Worm (Caenorhabditis elegans): ENCODE results near the gene Y51H4A.25.

Y51H4A.25 gene

DNA sequence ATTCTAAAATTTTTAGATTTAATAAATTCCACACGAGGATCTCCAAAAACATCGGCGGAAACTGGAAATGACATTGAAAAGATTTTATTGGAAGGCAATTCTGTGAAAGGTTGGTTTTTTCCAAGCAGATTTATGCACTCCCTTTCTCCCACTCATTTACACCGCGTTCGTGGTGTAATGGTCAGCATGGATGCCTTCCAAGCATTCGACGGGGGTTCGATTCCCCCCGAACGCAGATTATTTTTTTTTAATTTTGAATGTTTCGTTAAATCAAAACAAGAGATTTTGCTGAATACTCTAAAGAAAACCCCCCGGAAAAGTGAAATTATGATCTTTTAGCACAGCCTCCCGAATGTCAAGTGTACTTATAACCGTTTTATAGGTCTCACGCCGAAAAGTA is 39.8 kb downstream of the Y51H4A.25 start (continued):
- TF ChIP-seq nhr-179 (tag; optimal IDR thresholded peaks at IDR 0.05) = peak; percentile 6
- no peak for TF ChIP-seq hmg-20 (GFP tag; IDR thresholded peaks at IDR 0.05)
- TF ChIP-seq akir-1 (GFP tag; optimal IDR thresholded peaks at IDR 0.05) = no peak
- peak; percentile 58 for TF ChIP-seq madf-10 (tag; optimal IDR thresholded peaks at IDR 0.05)
- TF ChIP-seq nfyb-1 (GFP tag; IDR thresholded peaks at IDR 0.05) = no peak
- TF ChIP-seq F52B5.7 (tag; optimal IDR thresholded peaks at IDR 0.05) = peak; percentile 52
- TF ChIP-seq madf-6 (GFP tag; IDR thresholded peaks at IDR 0.05) = no peak
- no peak for TF ChIP-seq atf-7 (tag; optimal IDR thresholded peaks at IDR 0.05)
- no peak for TF ChIP-seq ztf-26 (tag; optimal IDR thresholded peaks at IDR 0.05)
- no peak for TF ChIP-seq aptf-2 (GFP tag; conservative IDR thresholded peaks at IDR 0.05)
- no peak for TF ChIP-seq nfya-2 (GFP tag; IDR thresholded peaks at IDR 0.05)
- TF ChIP-seq attf-5 (GFP tag; optimal IDR thresholded peaks at IDR 0.05) = peak; percentile 30
- TF ChIP-seq repo-1 (tag; optimal IDR thresholded peaks at IDR 0.05) = peak; percentile 50
- peak; percentile 21; the same call in 1 of the 2 replicates for TF ChIP-seq attf-3 (GFP tag; conservative IDR thresholded peaks at IDR 0.05)
- TF ChIP-seq B0035.1 (tag; optimal IDR thresholded peaks at IDR 0.05) = no peak
- TF ChIP-seq rpc-1 (optimal IDR thresholded peaks at IDR 0.05) = peak; percentile 87
- TF ChIP-seq rpc-1 (tag; optimal IDR thresholded peaks at IDR 0.05) = peak; percentile 95
- no peak for TF ChIP-seq pha-4 (tag; optimal IDR thresholded peaks at IDR 0.05)
- no peak for TF ChIP-seq nhr-80 (tag; optimal IDR thresholded peaks at IDR 0.05)
- no peak for TF ChIP-seq sea-2 (GFP tag; IDR thresholded peaks at IDR 0.05)
- TF ChIP-seq F57C9.4 (tag; optimal IDR thresholded peaks at IDR 0.05) = no peak
- TF ChIP-seq hmg-1.2 (GFP tag; IDR thresholded peaks at IDR 0.05) = peak; percentile 66
- TF ChIP-seq ceh-91 (GFP tag; IDR thresholded peaks at IDR 0.05) = no peak
- no peak for TF ChIP-seq efl-1 (GFP tag; optimal IDR thresholded peaks at IDR 0.05)
- TF ChIP-seq chd-7 (tag; optimal IDR thresholded peaks at IDR 0.05) = no peak
- TF ChIP-seq ztf-22 (GFP tag; optimal IDR thresholded peaks at IDR 0.05) = no peak
- 0 out of 2 replicates have a peak, but pooled peaks have one; percentile 41 for TF ChIP-seq nhr-120 (GFP tag; IDR thresholded peaks at IDR 0.05)
- TF ChIP-seq ceh-79 (tag; optimal IDR thresholded peaks at IDR 0.05) = no peak
- peak; percentile 49 for TF ChIP-seq tbx-9 (tag; optimal IDR thresholded peaks at IDR 0.05; ENCODE audit: borderline replicate concordance)
- TF ChIP-seq F57A8.1 (GFP tag; optimal IDR thresholded peaks at IDR 0.05) = no peak
- TF ChIP-seq C17E4.6 (GFP tag; IDR thresholded peaks at IDR 0.05) = no peak
- peak; percentile 38 for TF ChIP-seq rcor-1 (GFP tag; IDR thresholded peaks at IDR 0.05)
- peak; percentile 21 for TF ChIP-seq F22D6.2 (tag; optimal IDR thresholded peaks at IDR 0.05)
- TF ChIP-seq ceh-100 (GFP tag; IDR thresholded peaks at IDR 0.05) = no peak
- TF ChIP-seq egl-44 (GFP tag; IDR thresholded peaks at IDR 0.05) = no peak
- TF ChIP-seq snpc-3.4 (tag; optimal IDR thresholded peaks at IDR 0.05) = peak; percentile 87
- TF ChIP-seq zfh-2 (GFP tag; conservative IDR thresholded peaks at IDR 0.05) = no peak
- peak; percentile 45 for TF ChIP-seq F49E8.2 (tag; optimal IDR thresholded peaks at IDR 0.05; ENCODE audit: insufficient read depth)
- TF ChIP-seq hrde-1 (tag; optimal IDR thresholded peaks at IDR 0.05; ENCODE audit: borderline replicate concordance) = peak; percentile 18
- no peak for TF ChIP-seq sdz-38 (tag; optimal IDR thresholded peaks at IDR 0.05)
- peak in 1 of 3 experiments; percentile 49 for TF ChIP-seq lin-35 (GFP tag; optimal IDR thresholded peaks at IDR 0.05)
- TF ChIP-seq B0261.1 (tag; optimal IDR thresholded peaks at IDR 0.05) = peak; percentile 92
- TF ChIP-seq Y53F4B.3 (GFP tag; IDR thresholded peaks at IDR 0.05) = 0 out of 2 replicates have a peak, but pooled peaks have one; percentile 17
- peak; percentile 70; the same call in 1 of the 2 replicates for TF ChIP-seq ztf-25 (GFP tag; IDR thresholded peaks at IDR 0.05)
- TF ChIP-seq bed-2 (GFP tag; IDR thresholded peaks at IDR 0.05) = no peak
- no peak for TF ChIP-seq nfya-1 (tag; optimal IDR thresholded peaks at IDR 0.05; ENCODE audit: borderline replicate concordance, insufficient read depth)
- TF ChIP-seq snpc-1.3 (tag; optimal IDR thresholded peaks at IDR 0.05; ENCODE audit: insufficient read depth) = peak; percentile 77
- TF ChIP-seq aptf-3 (GFP tag; IDR thresholded peaks at IDR 0.05) = no peak
- no peak for TF ChIP-seq C06A6.2 (GFP tag; conservative IDR thresholded peaks at IDR 0.05)

Data from whole organism, young adult.